Worm (Caenorhabditis elegans) whole organism, young adult: Measurements from ENCODE around the gene C06C3.10.

Experiments used
- B0019.2 ChIP-seq: fragments of 200-800 bp; sonication (Bioruptor generic); conservative IDR thresholded peaks from 2 replicates; pipeline ENCODE4 v1.3.6; 2022; ENCODE audit warnings: missing genetic modification reagents, missing genetic modification characterization, missing compliant biosample characterization
- C17E4.6 ChIP-seq: fragments of 200-800 bp; sonication (Bioruptor generic); IDR thresholded peaks from 2 replicates; pipeline ENCODE4 v1.3.6; 2022; ENCODE audit warnings: missing genetic modification reagents, missing genetic modification characterization, missing compliant biosample characterization
- F10E7.11 ChIP-seq: sonication (generic microtip); optimal IDR thresholded peaks from 2 replicates; lab custom pipeline; 2017; ENCODE audit warnings: mild to moderate bottlenecking, missing genetic modification characterization, moderate library complexity, missing compliant biosample characterization
- F55B11.4 ChIP-seq: sonication (generic microtip); optimal IDR thresholded peaks from 2 replicates; lab custom pipeline; 2016; ENCODE audit warnings: missing compliant biosample characterization, missing genetic modification characterization, borderline replicate concordance; ENCODE audit not compliant: insufficient read depth
- F57A8.1 ChIP-seq: fragments of 200-800 bp; sonication (Bioruptor generic); optimal IDR thresholded peaks from 2 replicates; lab custom pipeline; 2018; ENCODE audit warnings: mild to moderate bottlenecking, missing genetic modification characterization, moderate library complexity, missing compliant biosample characterization
- F57C9.4 ChIP-seq: sonication (generic microtip); optimal IDR thresholded peaks from 2 replicates; lab custom pipeline; 2017; ENCODE audit warnings: mild to moderate bottlenecking, missing genetic modification characterization, missing compliant biosample characterization
- Y53F4B.3 ChIP-seq: fragments of 200-800 bp; sonication (Bioruptor generic); IDR thresholded peaks from 2 replicates; pipeline ENCODE4 v1.3.6; 2022; ENCODE audit warnings: missing genetic modification reagents, missing genetic modification characterization, missing compliant biosample characterization
- attf-5 ChIP-seq: fragments of 200-800 bp; sonication (Bioruptor generic); optimal IDR thresholded peaks from 2 replicates; lab custom pipeline; 2018; ENCODE audit warnings: mild to moderate bottlenecking, missing genetic modification characterization, missing compliant biosample characterization
- cebp-1 ChIP-seq, 2 experiments: fragments of 200-800 bp in 1 of 2; sonication (Bioruptor generic) in 1 of 2; sonication (generic microtip) in 1 of 2; IDR thresholded peaks in 1 of 2; optimal IDR thresholded peaks in 1 of 2; 2 replicates each; pipeline versions ENCODE4 v1.3.6 to Lab custom; 2017 to 2022; ENCODE audit warnings: missing compliant biosample characterization in 2 of 2, missing genetic modification characterization in 2 of 2, mild to moderate bottlenecking in 1 of 2, missing genetic modification reagents in 1 of 2, moderate library complexity in 1 of 2
- ceh-27 ChIP-seq: fragments of 200-800 bp; sonication (Bioruptor generic); optimal IDR thresholded peaks from 2 replicates; lab custom pipeline; 2018; ENCODE audit warnings: mild to moderate bottlenecking, missing genetic modification characterization, moderate library complexity, missing compliant biosample characterization
- chd-7 ChIP-seq: sonication (generic microtip); optimal IDR thresholded peaks from 2 replicates; lab custom pipeline; 2016; ENCODE audit warnings: mild to moderate bottlenecking, missing genetic modification characterization, moderate library complexity, missing compliant biosample characterization
- dpl-1 ChIP-seq: fragments of 150-350 bp; optimal IDR thresholded peaks from 2 replicates; lab custom pipeline; 2014; ENCODE audit warnings: missing biosample characterization, missing genetic modification reagents, missing genetic modification characterization
- efl-1 ChIP-seq: fragments of 150-350 bp; optimal IDR thresholded peaks from 2 replicates; lab custom pipeline; 2014; ENCODE audit warnings: missing biosample characterization, missing genetic modification reagents, missing genetic modification characterization
- egrh-3 ChIP-seq: fragments of 200-800 bp; sonication (Bioruptor generic); IDR thresholded peaks from 2 replicates; pipeline ENCODE4 v1.3.6; 2022; ENCODE audit warnings: missing genetic modification reagents, missing genetic modification characterization, missing compliant biosample characterization
- ekl-4 ChIP-seq: fragments of 200-800 bp; sonication (Bioruptor generic); IDR thresholded peaks from 2 replicates; pipeline ENCODE4 v1.3.6; 2022; ENCODE audit warnings: missing genetic modification reagents, missing genetic modification characterization, missing compliant biosample characterization
- hlh-26 ChIP-seq: fragments of 200-800 bp; sonication (Bioruptor generic); conservative IDR thresholded peaks from 2 replicates; pipeline ENCODE4 v1.3.6; 2022; ENCODE audit warnings: missing genetic modification reagents, missing genetic modification characterization, missing compliant biosample characterization
- hsf-1 ChIP-seq: fragments of 200-800 bp; sonication (Bioruptor generic); IDR thresholded peaks from 2 replicates; pipeline ENCODE4 v1.3.6; 2022; ENCODE audit warnings: missing genetic modification reagents, missing genetic modification characterization, missing compliant biosample characterization
- lin-26 ChIP-seq: fragments of 200-800 bp; sonication (Bioruptor generic); IDR thresholded peaks from 2 replicates; pipeline ENCODE4 v1.3.6; 2022; ENCODE audit warnings: missing genetic modification reagents, missing genetic modification characterization, missing compliant biosample characterization
- lin-40 ChIP-seq: sonication (generic microtip); optimal IDR thresholded peaks from 2 replicates; lab custom pipeline; 2016; ENCODE audit warnings: missing genetic modification characterization, mild to moderate bottlenecking, missing compliant biosample characterization, missing genotype, missing genetic modification reagents
- madf-10 ChIP-seq: sonication (generic microtip); optimal IDR thresholded peaks from 2 replicates; lab custom pipeline; 2016; ENCODE audit warnings: mild to moderate bottlenecking, missing genetic modification characterization, missing compliant biosample characterization
- madf-3 ChIP-seq: fragments of 200-800 bp; sonication (Bioruptor generic); IDR thresholded peaks from 2 replicates; pipeline ENCODE4 v1.3.6; 2022; ENCODE audit warnings: missing genetic modification reagents, missing genetic modification characterization, missing compliant biosample characterization
- madf-6 ChIP-seq: fragments of 200-800 bp; sonication (Bioruptor generic); IDR thresholded peaks from 2 replicates; pipeline ENCODE4 v1.3.6; 2022; ENCODE audit warnings: missing genetic modification reagents, missing genetic modification characterization, missing compliant biosample characterization
- mcd-1 ChIP-seq: fragments of 200-800 bp; sonication (Bioruptor generic); IDR thresholded peaks from 2 replicates; pipeline ENCODE4 v1.3.6; 2022; ENCODE audit warnings: missing genetic modification reagents, missing genetic modification characterization, missing compliant biosample characterization
- mxl-1 ChIP-seq: sonication (generic microtip); optimal IDR thresholded peaks from 2 replicates; lab custom pipeline; 2016; ENCODE audit warnings: missing genetic modification characterization, missing compliant biosample characterization
- nfyb-1 ChIP-seq: fragments of 200-800 bp; sonication (Bioruptor generic); IDR thresholded peaks from 2 replicates; pipeline ENCODE4 v1.3.6; 2022; ENCODE audit warnings: missing genetic modification reagents, missing genetic modification characterization, missing compliant biosample characterization
- nhr-27 ChIP-seq: fragments of 200-800 bp; sonication (Bioruptor generic); optimal IDR thresholded peaks from 2 replicates; lab custom pipeline; 2018; ENCODE audit warnings: mild to moderate bottlenecking, missing genetic modification characterization, moderate library complexity, missing compliant biosample characterization
- nhr-90 ChIP-seq: sonication (generic microtip); optimal IDR thresholded peaks from 2 replicates; lab custom pipeline; 2016; ENCODE audit warnings: missing genotype, mild to moderate bottlenecking, missing genetic modification characterization, missing compliant biosample characterization
- pbrm-1 ChIP-seq: fragments of 200-800 bp; sonication (Bioruptor generic); IDR thresholded peaks from 2 replicates; pipeline ENCODE4 v1.3.6; 2022; ENCODE audit warnings: missing genetic modification reagents, missing genetic modification characterization, missing compliant biosample characterization
- snpc-1.1 ChIP-seq: sonication (generic microtip); optimal IDR thresholded peaks from 2 replicates; lab custom pipeline; 2017; ENCODE audit warnings: missing genetic modification characterization, mild to moderate bottlenecking, missing compliant biosample characterization, antibody characterized with exemption, moderate library complexity, missing genotype, missing genetic modification reagents; ENCODE audit not compliant: insufficient read depth
- somi-1 ChIP-seq: fragments of 200-800 bp; sonication (Bioruptor generic); optimal IDR thresholded peaks from 2 replicates; lab custom pipeline; 2018; ENCODE audit warnings: mild to moderate bottlenecking, missing genetic modification characterization, missing compliant biosample characterization
- tlf-1 ChIP-seq: fragments of 200-800 bp; sonication (Bioruptor generic); optimal IDR thresholded peaks from 2 replicates; lab custom pipeline; 2018; ENCODE audit warnings: mild to moderate bottlenecking, missing genetic modification characterization, missing compliant biosample characterization
- ztf-18 ChIP-seq: sonication (generic microtip); optimal IDR thresholded peaks from 2 replicates; lab custom pipeline; 2016; ENCODE audit warnings: missing genotype, mild to moderate bottlenecking, missing genetic modification characterization, missing compliant biosample characterization
- ztf-22 ChIP-seq: fragments of 200-800 bp; sonication (Bioruptor generic); optimal IDR thresholded peaks from 2 replicates; lab custom pipeline; 2018; ENCODE audit warnings: mild to moderate bottlenecking, missing genetic modification characterization, moderate library complexity, missing compliant biosample characterization
- ztf-25 ChIP-seq: fragments of 200-800 bp; sonication (Bioruptor generic); IDR thresholded peaks from 2 replicates; pipeline ENCODE4 v1.3.6; 2022; ENCODE audit warnings: missing genetic modification reagents, missing genetic modification characterization, missing compliant biosample characterization
- ztf-26 ChIP-seq: sonication (generic microtip); optimal IDR thresholded peaks from 2 replicates; lab custom pipeline; 2017; ENCODE audit warnings: missing genetic modification characterization, missing compliant biosample characterization

Gene C06C3.10

DNA sequence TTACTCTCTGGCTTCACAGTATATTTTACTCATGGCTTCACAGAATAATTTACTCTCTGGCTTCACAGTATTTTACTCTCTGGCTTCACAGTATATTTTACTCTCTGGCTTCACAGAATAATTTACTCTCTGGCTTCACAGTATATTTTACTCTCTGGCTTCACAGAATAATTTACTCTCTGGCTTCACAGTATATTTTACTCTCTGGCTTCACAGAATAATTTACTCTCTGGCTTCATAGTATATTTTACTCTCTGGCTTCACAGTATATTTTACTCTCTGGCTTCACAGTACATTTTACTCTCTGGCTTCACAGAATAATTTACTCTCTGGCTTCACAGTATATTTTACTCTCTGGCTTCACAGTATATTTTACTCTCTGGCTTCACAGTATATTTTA lies 28.0 kb upstream of the C06C3.10 start:
- peak; percentile 94 for TF ChIP-seq egrh-3 (GFP tag; lab: Robert Waterston, UW)

DNA sequence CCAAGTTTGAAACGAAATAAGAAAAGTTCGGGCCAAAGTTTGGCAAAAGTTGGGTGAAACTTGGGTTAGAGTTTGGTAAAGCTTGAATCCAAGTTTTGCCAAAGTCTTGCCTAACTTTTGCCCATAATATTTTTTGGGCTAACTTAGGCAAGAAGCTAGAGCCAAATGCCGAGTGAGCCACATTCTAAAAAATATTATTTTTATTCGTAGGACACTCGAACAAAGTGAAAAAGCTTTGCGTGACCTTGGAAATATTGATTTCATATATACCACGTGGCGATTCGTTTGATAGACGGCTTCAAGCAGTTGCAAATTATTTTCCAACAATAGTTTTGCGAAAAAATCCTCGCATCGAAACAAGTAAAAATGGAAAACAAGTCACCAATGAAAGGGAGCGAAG lies 26.8 kb upstream of the C06C3.10 start, which contains the start of gene Y51B9A.5:
TSS of gene Y51B9A.5 (plus strand) at position 301 of the 400 bp plus-strand sequence.
- TF ChIP-seq madf-6 (GFP tag; lab: Robert Waterston, UW) = no peak
- no peak for TF ChIP-seq F10E7.11 (tag; lab: Kevin White, UChicago)
- TF ChIP-seq nhr-90 = no peak
- no peak for TF ChIP-seq nfyb-1 (GFP tag; lab: Robert Waterston, UW)
- no peak for TF ChIP-seq madf-10 (tag; lab: Kevin White, UChicago)
- TF ChIP-seq F57A8.1 (GFP tag; lab: Kevin White, UChicago) = no peak
- TF ChIP-seq B0019.2 (GFP tag; lab: Robert Waterston, UW) = no peak
- TF ChIP-seq, all 124 proteins: peak for 0

DNA sequence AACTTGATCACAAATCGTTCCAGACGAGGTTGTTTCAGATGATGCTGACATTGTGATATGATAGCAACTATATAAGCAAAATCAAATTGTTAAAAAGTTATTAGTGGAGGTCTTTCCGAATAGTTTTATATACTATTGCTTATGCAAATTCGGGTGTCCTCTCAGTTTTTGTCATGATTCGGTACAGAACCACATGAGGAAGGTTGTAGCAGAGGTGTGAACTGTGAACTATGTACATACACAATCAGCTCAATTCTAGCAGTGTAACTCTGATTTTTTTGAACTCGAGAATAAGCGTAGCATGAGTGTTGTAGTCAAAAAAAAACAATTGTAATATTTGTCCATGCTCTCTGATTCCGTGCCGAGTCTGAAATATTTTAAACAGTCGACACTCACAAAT lies 26.0 kb upstream of the C06C3.10 start, which contains the start of gene Y51B9A.6:
TSS of gene Y51B9A.6 (minus strand) at position 101 of the 400 bp plus-strand sequence.
- TF ChIP-seq lin-40 (tag; lab: Kevin White, UChicago) = no peak
- no peak for TF ChIP-seq hlh-26 (GFP tag; lab: Robert Waterston, UW)
- TF ChIP-seq ztf-22 (GFP tag; lab: Kevin White, UChicago) = no peak

DNA sequence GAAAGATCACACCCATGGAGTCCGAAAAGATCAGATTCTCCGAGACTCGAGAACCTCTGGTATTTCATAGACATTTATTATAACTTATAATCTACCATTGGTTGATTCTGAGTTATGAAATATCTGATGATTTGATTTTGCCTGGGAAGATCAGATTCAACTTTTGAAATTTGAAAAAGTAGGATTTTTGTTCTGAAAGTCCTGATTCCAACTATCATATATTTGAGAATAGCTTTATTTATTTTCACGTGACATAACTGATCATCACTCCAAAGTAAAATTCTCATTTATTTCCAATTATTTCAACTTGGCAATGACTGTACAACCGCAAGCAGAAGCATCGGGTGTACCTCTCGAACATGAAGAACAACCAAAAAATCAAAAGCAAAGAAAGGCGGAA lies 22.7 kb upstream of the C06C3.10 start, which contains the start of gene Y51B9A.7:
TSS of gene Y51B9A.7 (plus strand) at position 301 of the 400 bp plus-strand sequence.
- TF ChIP-seq hsf-1 (GFP tag; lab: Robert Waterston, UW) (no peak), chd-7 (no peak), nhr-27 (no peak), tlf-1 (GFP tag; lab: Kevin White, UChicago) (no peak), attf-5 (GFP tag; lab: Kevin White, UChicago) (no peak)

DNA sequence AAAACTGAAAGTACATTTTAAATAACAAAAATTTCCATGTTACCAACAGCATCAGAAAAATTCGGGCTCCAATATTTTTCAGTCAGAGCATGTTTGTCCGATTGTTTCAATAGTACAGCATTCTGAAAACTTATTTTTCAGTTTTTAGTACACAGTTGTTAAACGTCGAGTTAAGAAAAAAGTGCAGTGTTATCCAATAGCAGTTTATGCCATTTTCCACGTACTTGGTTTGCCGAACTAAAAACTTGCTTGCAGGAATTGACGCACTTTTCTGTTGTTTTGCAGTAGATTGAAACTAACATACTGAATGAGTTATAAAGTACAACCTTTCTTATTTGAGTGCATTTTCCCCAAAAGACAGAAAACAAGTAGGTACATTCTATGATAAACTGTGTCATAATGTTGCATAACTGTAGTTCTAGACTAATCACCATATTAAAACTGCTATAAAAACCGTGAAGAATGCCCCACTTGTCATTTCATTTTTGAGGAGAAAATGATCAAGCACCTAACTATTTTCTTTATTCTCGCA lies 21.4 kb upstream of the C06C3.10 start, which contains the start of the genes Y51B9A.14 and Y51B9A.8:
TSS of gene Y51B9A.14 (minus strand) at position 101 of the 532 bp plus-strand sequence.
TSS of gene Y51B9A.8 (plus strand) at position 482 of the 532 bp plus-strand sequence.
- no peak for TF ChIP-seq cebp-1 (GFP tag; IDR thresholded peaks at IDR 0.05; lab: Robert Waterston, UW)
- TF ChIP-seq cebp-1 (tag; optimal IDR thresholded peaks at IDR 0.05; lab: Kevin White, UChicago) = no peak
- TF ChIP-seq ztf-18 (tag; lab: Kevin White, UChicago) = no peak
- TF ChIP-seq pbrm-1 (GFP tag; lab: Robert Waterston, UW) = no peak
- no peak for TF ChIP-seq ztf-25
- no peak for TF ChIP-seq mcd-1 (GFP tag; lab: Robert Waterston, UW)
- no peak for TF ChIP-seq ztf-26 (tag; lab: Kevin White, UChicago)
- TF ChIP-seq snpc-1.1 (tag; lab: Kevin White, UChicago) = no peak
- TF ChIP-seq F55B11.4 = no peak
- TF ChIP-seq Y53F4B.3 (GFP tag; lab: Robert Waterston, UW) = no peak
- no peak for TF ChIP-seq lin-26
- TF ChIP-seq C17E4.6 = no peak
- TF ChIP-seq madf-3 = no peak
- TF ChIP-seq somi-1 (GFP tag; lab: Kevin White, UChicago) = no peak
- no peak for TF ChIP-seq ekl-4
- no peak for TF ChIP-seq ceh-27 (GFP tag; lab: Kevin White, UChicago)
- no peak for TF ChIP-seq dpl-1 (GFP tag; lab: Kevin White, UChicago)
- TF ChIP-seq efl-1 = no peak
- TF ChIP-seq mxl-1 (tag; lab: Kevin White, UChicago) = no peak
- no peak for TF ChIP-seq F57C9.4 (tag; lab: Kevin White, UChicago)
